Fruit fly (Drosophila melanogaster) whole organism, prepupa: ENCODE data around the gene ome.

ENCODE experiments used
- Blimp-1 ChIP-seq: fragments of 200-800 bp; sonication (Bioruptor generic); optimal IDR thresholded peaks from 3 replicates; lab custom pipeline; 2017; ENCODE audit warnings: missing biosample characterization, missing genetic modification characterization, mild to moderate bottlenecking, moderate library complexity, missing genetic modification reagents
- CG10631 ChIP-seq: fragments of 200-800 bp; sonication (Bioruptor generic); optimal IDR thresholded peaks from 2 replicates; lab custom pipeline; 2016; ENCODE audit warnings: missing biosample characterization, missing genetic modification characterization
- CG10669 ChIP-seq: fragments of 200-800 bp; sonication (Bioruptor generic); optimal IDR thresholded peaks from 3 replicates; lab custom pipeline; 2018; ENCODE audit warnings: missing biosample characterization, mild to moderate bottlenecking, missing genetic modification characterization, moderate library complexity
- CG11762 ChIP-seq: fragments of 200-800 bp; sonication (Bioruptor generic); optimal IDR thresholded peaks from 3 replicates; lab custom pipeline; 2016; ENCODE audit warnings: missing biosample characterization, missing genetic modification characterization; ENCODE audit not compliant: insufficient read depth
- CG11902 ChIP-seq: fragments of 200-800 bp; sonication (Bioruptor generic); optimal IDR thresholded peaks from 3 replicates; lab custom pipeline; 2016; ENCODE audit warnings: missing biosample characterization, missing genetic modification characterization
- CG15336 ChIP-seq: fragments of 200-800 bp; sonication (Bioruptor generic); IDR thresholded peaks from 2 replicates; pipeline ENCODE4 v1.3.6; 2022; ENCODE audit warnings: missing biosample characterization, missing genetic modification characterization
- CG1621 ChIP-seq: fragments of 200-800 bp; sonication (Bioruptor generic); optimal IDR thresholded peaks from 3 replicates; lab custom pipeline; 2018; ENCODE audit warnings: missing biosample characterization, mild to moderate bottlenecking, missing genetic modification characterization
- CG3032 ChIP-seq: fragments of 200-800 bp; optimal IDR thresholded peaks from 2 replicates; lab custom pipeline; 2019; ENCODE audit warnings: missing biosample characterization, mild to moderate bottlenecking, missing genetic modification characterization, moderate library complexity
- CG31627 ChIP-seq: fragments of 200-800 bp; sonication (Bioruptor generic); optimal IDR thresholded peaks from 3 replicates; lab custom pipeline; 2016; ENCODE audit warnings: missing biosample characterization, missing genetic modification characterization
- CG34406 ChIP-seq: fragments of 200-800 bp; sonication (Bioruptor generic); optimal IDR thresholded peaks from 3 replicates; lab custom pipeline; 2016; ENCODE audit warnings: missing biosample characterization, missing genetic modification characterization
- CG3919 ChIP-seq: fragments of 200-800 bp; sonication (Bioruptor generic); optimal IDR thresholded peaks from 3 replicates; lab custom pipeline; 2016; ENCODE audit warnings: missing biosample characterization, missing genetic modification characterization
- CG4318 ChIP-seq: fragments of 200-800 bp; sonication (Bioruptor generic); optimal IDR thresholded peaks from 3 replicates; lab custom pipeline; 2017; ENCODE audit warnings: missing biosample characterization, mild to moderate bottlenecking, missing genetic modification characterization
- CG6163 ChIP-seq: fragments of 200-800 bp; sonication (Bioruptor generic); IDR thresholded peaks from 3 replicates; pipeline ENCODE4 v1.3.6; 2022; ENCODE audit warnings: missing biosample characterization, missing genetic modification characterization
- CG6276 ChIP-seq: fragments of 200-800 bp; sonication (Bioruptor generic); optimal IDR thresholded peaks from 2 replicates; lab custom pipeline; 2017; ENCODE audit warnings: missing biosample characterization, mild to moderate bottlenecking, missing genetic modification characterization
- CG6792 ChIP-seq: fragments of 200-800 bp; sonication (Bioruptor generic); optimal IDR thresholded peaks from 3 replicates; lab custom pipeline; 2016; ENCODE audit warnings: missing biosample characterization, missing genetic modification characterization
- CG6808 ChIP-seq: fragments of 200-800 bp; sonication (Bioruptor generic); optimal IDR thresholded peaks from 3 replicates; lab custom pipeline; 2017; ENCODE audit warnings: missing biosample characterization, missing genetic modification characterization, mild to moderate bottlenecking, moderate library complexity, missing genetic modification reagents
- CG8119 ChIP-seq: fragments of 200-800 bp; sonication (Bioruptor generic); IDR thresholded peaks from 3 replicates; pipeline ENCODE4 v1.3.6; 2022; ENCODE audit warnings: missing biosample characterization, missing genetic modification characterization
- CG8319 ChIP-seq: fragments of 200-800 bp; sonication (Bioruptor generic); optimal IDR thresholded peaks from 3 replicates; lab custom pipeline; 2016; ENCODE audit warnings: missing biosample characterization, missing genetic modification characterization
- CG8632 ChIP-seq: fragments of 200-800 bp; sonication (Bioruptor generic); optimal IDR thresholded peaks from 3 replicates; lab custom pipeline; 2016; ENCODE audit warnings: missing biosample characterization, missing genetic modification characterization
- CG9139 ChIP-seq: fragments of 200-800 bp; sonication (Bioruptor generic); optimal IDR thresholded peaks from 3 replicates; lab custom pipeline; 2017; ENCODE audit warnings: missing biosample characterization, mild to moderate bottlenecking, missing genetic modification characterization
- Eip75B ChIP-seq: fragments of 200-800 bp; sonication (Bioruptor generic); optimal IDR thresholded peaks from 3 replicates; lab custom pipeline; 2016; ENCODE audit warnings: missing biosample characterization, missing genetic modification characterization
- Eip78C ChIP-seq: fragments of 200-800 bp; sonication (Bioruptor generic); peaks from one replicate; lab custom pipeline; 2016; ENCODE audit warnings: missing biosample characterization, missing genetic modification characterization
- Eip93F ChIP-seq: fragments of 200-800 bp; sonication (Bioruptor generic); optimal IDR thresholded peaks from 2 replicates; lab custom pipeline; 2016; ENCODE audit warnings: missing biosample characterization, mild to moderate bottlenecking, missing genetic modification characterization
- Ets21C ChIP-seq: fragments of 200-800 bp; sonication (Bioruptor generic); optimal IDR thresholded peaks from 3 replicates; lab custom pipeline; 2016; ENCODE audit warnings: missing biosample characterization, missing genetic modification characterization
- Ets96B ChIP-seq: fragments of 200-800 bp; optimal IDR thresholded peaks from 2 replicates; lab custom pipeline; 2019; ENCODE audit warnings: missing biosample characterization, mild to moderate bottlenecking, missing genetic modification characterization, moderate library complexity
- Gug ChIP-seq: fragments of 200-800 bp; sonication (Bioruptor generic); IDR thresholded peaks from 2 replicates; pipeline ENCODE4 v1.3.6; 2022; ENCODE audit warnings: missing biosample characterization, missing genetic modification characterization
- Hr38 ChIP-seq: sonication (Bioruptor generic); optimal IDR thresholded peaks from 2 replicates; lab custom pipeline; 2016; ENCODE audit warnings: missing biosample characterization, missing genetic modification characterization
- Hr4 ChIP-seq: fragments of 200-800 bp; sonication (Bioruptor generic); optimal IDR thresholded peaks from 3 replicates; lab custom pipeline; 2016; ENCODE audit warnings: missing biosample characterization, missing genetic modification characterization
- Lpt ChIP-seq: fragments of 200-800 bp; sonication (Bioruptor generic); optimal IDR thresholded peaks from 3 replicates; lab custom pipeline; 2016; ENCODE audit warnings: missing biosample characterization, missing genetic modification characterization
- OdsH ChIP-seq: fragments of 200-800 bp; sonication (Bioruptor generic); optimal IDR thresholded peaks from 3 replicates; lab custom pipeline; 2016; ENCODE audit warnings: missing biosample characterization, missing genetic modification characterization
- Sox14 ChIP-seq: fragments of 200-800 bp; sonication (Bioruptor generic); optimal IDR thresholded peaks from 3 replicates; lab custom pipeline; 2016; ENCODE audit warnings: missing biosample characterization, missing genetic modification characterization
- Sox15 ChIP-seq: fragments of 200-800 bp; sonication (Bioruptor generic); optimal IDR thresholded peaks from 3 replicates; lab custom pipeline; 2016; ENCODE audit warnings: missing biosample characterization, missing genetic modification characterization
- achi ChIP-seq: fragments of 200-800 bp; sonication (Bioruptor generic); optimal IDR thresholded peaks from 3 replicates; lab custom pipeline; 2016; ENCODE audit warnings: missing biosample characterization, missing genetic modification characterization
- acj6 ChIP-seq: fragments of 200-800 bp; sonication (Bioruptor generic); optimal IDR thresholded peaks from 3 replicates; lab custom pipeline; 2016; ENCODE audit warnings: missing biosample characterization, missing genetic modification characterization
- cyc ChIP-seq: fragments of 200-800 bp; sonication (Bioruptor generic); optimal IDR thresholded peaks from 3 replicates; lab custom pipeline; 2016; ENCODE audit warnings: missing biosample characterization, missing genetic modification characterization
- dac ChIP-seq: fragments of 200-800 bp; sonication (Bioruptor generic); optimal IDR thresholded peaks from 2 replicates; lab custom pipeline; 2017; ENCODE audit warnings: missing biosample characterization, mild to moderate bottlenecking, missing genetic modification characterization
- dsx ChIP-seq: fragments of 200-800 bp; optimal IDR thresholded peaks from 3 replicates; lab custom pipeline; 2019; ENCODE audit warnings: missing biosample characterization, mild to moderate bottlenecking, missing genetic modification characterization, moderate library complexity; ENCODE audit not compliant: poor library complexity, severe bottlenecking
- esn ChIP-seq: fragments of 200-800 bp; sonication (Bioruptor generic); optimal IDR thresholded peaks from 2 replicates; lab custom pipeline; 2016; ENCODE audit warnings: missing biosample characterization, mild to moderate bottlenecking, missing genetic modification characterization, moderate library complexity
- fkh ChIP-seq: fragments of 200-800 bp; sonication (Bioruptor generic); optimal IDR thresholded peaks from 3 replicates; lab custom pipeline; 2017; ENCODE audit warnings: missing biosample characterization, mild to moderate bottlenecking, missing genetic modification characterization, moderate library complexity
- net ChIP-seq: fragments of 200-800 bp; sonication (Bioruptor generic); optimal IDR thresholded peaks from 3 replicates; lab custom pipeline; 2016; ENCODE audit warnings: missing biosample characterization, missing genetic modification characterization
- pdm3 ChIP-seq: fragments of 200-800 bp; sonication (Bioruptor generic); optimal IDR thresholded peaks from 3 replicates; lab custom pipeline; 2016; ENCODE audit warnings: missing biosample characterization, missing genetic modification characterization
- salr ChIP-seq, 2 experiments: fragments of 200-800 bp; sonication (Bioruptor generic); optimal IDR thresholded peaks; 3 replicates each; lab custom pipeline; 2016 to 2018; ENCODE audit warnings: missing biosample characterization in 2 of 2, missing genetic modification characterization in 2 of 2, mild to moderate bottlenecking in 1 of 2
- svp ChIP-seq: fragments of 200-800 bp; sonication (Bioruptor generic); peaks from one replicate; lab custom pipeline; 2016; ENCODE audit warnings: missing biosample characterization, missing genetic modification characterization
- topi ChIP-seq: fragments of 200-800 bp; sonication (Bioruptor generic); optimal IDR thresholded peaks from 3 replicates; lab custom pipeline; 2016; ENCODE audit warnings: missing biosample characterization, missing genetic modification characterization
- vri ChIP-seq: fragments of 200-800 bp; sonication (Bioruptor generic); optimal IDR thresholded peaks from 3 replicates; lab custom pipeline; 2016; ENCODE audit warnings: missing biosample characterization, mild to moderate bottlenecking, missing genetic modification characterization

ome gene

dm6 chr3L:14634773-14635563 is 37.7 kb upstream of the ome start (continued):
- peak; percentile 91 for TF ChIP-seq topi (GFP tag; lab: Kevin White, UChicago)
- peak; percentile 68 for TF ChIP-seq pdm3 (GFP tag; lab: Kevin White, UChicago)
- peak; percentile 30 to 54 for TF ChIP-seq salr (GFP tag; optimal IDR thresholded peaks at IDR 0.05; lab: Kevin White, UChicago)
- TF ChIP-seq dac, result no peak
- peak; percentile 78 for TF ChIP-seq CG6792 (GFP tag; lab: Kevin White, UChicago)
- TF ChIP-seq CG8319 (GFP tag; lab: Kevin White, UChicago), result peak; percentile 67
- TF ChIP-seq dsx (GFP tag; lab: Kevin White, UChicago), result peak; percentile 83
- TF ChIP-seq CG3032, result peak; percentile 93
- peak; percentile 85 for TF ChIP-seq cyc
- TF ChIP-seq CG11902 (GFP tag; lab: Kevin White, UChicago), result peak; percentile 44
- TF ChIP-seq achi (GFP tag; lab: Kevin White, UChicago), result peak; percentile 81
- peak; percentile 72 for TF ChIP-seq Eip75B
- TF ChIP-seq svp (GFP tag; lab: Kevin White, UChicago), result peak; percentile 86
- TF ChIP-seq Blimp-1 (GFP tag; lab: Kevin White, UChicago), result peak; percentile 57
- peak; percentile 64 for TF ChIP-seq fkh
- peak; percentile 74 for TF ChIP-seq Sox15 (GFP tag; lab: Kevin White, UChicago)
- peak; percentile 92 for TF ChIP-seq esn (GFP tag; lab: Kevin White, UChicago)
- TF ChIP-seq vri, result peak; percentile 58
- peak; percentile 61 for TF ChIP-seq CG11762 (GFP tag; lab: Kevin White, UChicago)
- TF ChIP-seq Ets21C (GFP tag; lab: Kevin White, UChicago), result peak; percentile 64
- peak; percentile 58 for TF ChIP-seq CG6163 (GFP tag; lab: Robert Waterston, UW)
- TF ChIP-seq Hr38 (GFP tag; lab: Kevin White, UChicago), result no peak
- peak; percentile 55 for TF ChIP-seq CG1621
- peak; percentile 49; the same call in 2 of the 3 replicates for TF ChIP-seq CG8119 (GFP tag; lab: Robert Waterston, UW)
- TF ChIP-seq Lpt (GFP tag; lab: Kevin White, UChicago), result peak; percentile 43
- TF ChIP-seq CG6276 (GFP tag; lab: Kevin White, UChicago), result no peak
- peak; percentile 88 for TF ChIP-seq Ets96B (tag; lab: Kevin White, UChicago)
- TF ChIP-seq Eip78C (GFP tag; lab: Kevin White, UChicago), result peak; percentile 96
- TF ChIP-seq CG3919 (GFP tag; lab: Kevin White, UChicago), result peak; percentile 80
- peak; percentile 51 for TF ChIP-seq CG15336 (GFP tag; lab: Robert Waterston, UW)
- peak; percentile 7 for TF ChIP-seq Hr4 (GFP tag; lab: Kevin White, UChicago)
- TF ChIP-seq Eip93F (GFP tag; lab: Kevin White, UChicago), result peak; percentile 39
- TF ChIP-seq, all 60 proteins: peak for 53

DNA sequence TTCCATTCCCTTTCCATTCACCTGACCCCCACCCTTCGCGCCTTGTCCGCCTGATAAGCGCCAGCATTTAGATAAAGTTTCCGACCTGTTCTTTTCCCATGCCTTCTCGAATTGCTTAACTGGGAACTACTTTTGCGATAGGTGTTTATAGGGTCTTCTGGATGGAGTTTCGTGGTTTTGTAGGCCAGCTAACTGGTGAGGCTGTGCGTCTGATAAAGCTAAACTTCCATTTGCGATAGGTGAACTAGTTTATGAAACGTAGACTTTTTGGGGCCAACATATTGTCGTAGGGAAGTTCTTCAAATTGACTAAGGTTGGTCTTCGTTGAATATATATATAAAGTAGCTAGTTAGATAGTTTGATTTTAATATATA is 37.1 kb upstream of the ome start:
- TF ChIP-seq svp (GFP tag; lab: Kevin White, UChicago), result no peak
- no peak for TF ChIP-seq CG4318 (GFP tag; lab: Kevin White, UChicago)
- no peak for TF ChIP-seq acj6 (GFP tag; lab: Kevin White, UChicago)
- no peak for TF ChIP-seq Ets21C (GFP tag; lab: Kevin White, UChicago)
- TF ChIP-seq net, result no peak
- no peak for TF ChIP-seq Hr38 (GFP tag; lab: Kevin White, UChicago)
- no peak for TF ChIP-seq dsx (GFP tag; lab: Kevin White, UChicago)
- TF ChIP-seq dac, result no peak

dm6 chr3L:14636740-14637189 is 35.9 kb upstream of the ome start:
- TF ChIP-seq Sox14 (GFP tag; lab: Kevin White, UChicago) (peak; percentile 91), CG9139 (GFP tag; lab: Kevin White, UChicago) (peak; percentile 85), CG1621 (peak; percentile 86), salr (GFP tag; optimal IDR thresholded peaks at IDR 0.05; lab: Kevin White, UChicago) (peak; percentile 74 to 89), OdsH (GFP tag; lab: Kevin White, UChicago) (peak; percentile 91), CG10631 (GFP tag; lab: Kevin White, UChicago) (peak; percentile 95), Gug (GFP tag; lab: Robert Waterston, UW) (peak; percentile 88), CG6792 (GFP tag; lab: Kevin White, UChicago) (peak; percentile 94), CG8119 (GFP tag; lab: Robert Waterston, UW) (peak; percentile 94), achi (GFP tag; lab: Kevin White, UChicago) (peak; percentile 94), CG34406 (GFP tag; lab: Kevin White, UChicago) (peak; percentile 92), CG6808 (GFP tag; lab: Kevin White, UChicago) (peak; percentile 91), CG11902 (GFP tag; lab: Kevin White, UChicago) (peak; percentile 85), CG3032 (peak; percentile 87), CG8632 (GFP tag; lab: Kevin White, UChicago) (peak; percentile 91), dac (peak; percentile 82), CG31627 (peak; percentile 85), topi (GFP tag; lab: Kevin White, UChicago) (peak; percentile 92), CG10669 (peak; percentile 92)
